Worm (Caenorhabditis elegans) whole organism, midembryonic: ENCODE results near the gene fip-1.

Experiments used
- flt-1 ChIP-seq: fragments of 200-800 bp; sonication (Bioruptor generic); IDR thresholded peaks from 2 replicates; pipeline ENCODE4 v1.3.6; 2022; ENCODE audit warnings: missing genetic modification characterization, missing compliant biosample characterization
- ztf-29 ChIP-seq: fragments of 200-800 bp; sonication (Bioruptor generic); IDR thresholded peaks from 2 replicates; pipeline ENCODE4 v1.3.6; 2022; ENCODE audit warnings: missing genetic modification reagents, missing genetic modification characterization, missing compliant biosample characterization

ce11 chrIII:8611282-8611681, 28.3 kb upstream of the fip-1 start:
- TF ChIP-seq ztf-29 (GFP tag; lab: Robert Waterston, UW) (no peak), flt-1 (GFP tag; lab: Robert Waterston, UW) (no peak)
